Worm (Caenorhabditis elegans) whole organism, young adult: ENCODE measurements around the gene srv-30.

Experiments
- B0261.1 ChIP-seq: sonication (generic microtip); optimal IDR thresholded peaks from 2 replicates; lab custom pipeline; 2016; ENCODE audit warnings: mild to moderate bottlenecking, missing genetic modification characterization, moderate library complexity, missing compliant biosample characterization
- D2030.7 ChIP-seq: fragments of 200-800 bp; sonication (Bioruptor generic); IDR thresholded peaks from 2 replicates; pipeline ENCODE4 v1.3.6; 2022; ENCODE audit warnings: missing genetic modification reagents, missing genetic modification characterization, missing compliant biosample characterization
- F10E7.11 ChIP-seq: sonication (generic microtip); optimal IDR thresholded peaks from 2 replicates; lab custom pipeline; 2017; ENCODE audit warnings: mild to moderate bottlenecking, missing genetic modification characterization, moderate library complexity, missing compliant biosample characterization
- F23B12.7 ChIP-seq: sonication (generic microtip); optimal IDR thresholded peaks from 2 replicates; lab custom pipeline; 2017; ENCODE audit warnings: missing genetic modification characterization, mild to moderate bottlenecking, missing compliant biosample characterization, antibody characterized with exemption, moderate library complexity; ENCODE audit not compliant: insufficient read depth
- F49E8.2 ChIP-seq: sonication (generic microtip); optimal IDR thresholded peaks from 3 replicates; lab custom pipeline; 2017; ENCODE audit warnings: missing genetic modification characterization, mild to moderate bottlenecking, missing compliant biosample characterization, antibody characterized with exemption, moderate library complexity; ENCODE audit not compliant: insufficient read depth
- F57C9.4 ChIP-seq: sonication (generic microtip); optimal IDR thresholded peaks from 2 replicates; lab custom pipeline; 2017; ENCODE audit warnings: mild to moderate bottlenecking, missing genetic modification characterization, missing compliant biosample characterization
- T26A5.8 ChIP-seq: sonication (generic microtip); optimal IDR thresholded peaks from 2 replicates; lab custom pipeline; 2016; ENCODE audit warnings: missing genetic modification characterization, missing compliant biosample characterization
- Y53G8AR.9 ChIP-seq: fragments of 200-800 bp; sonication (Bioruptor generic); conservative IDR thresholded peaks from 2 replicates; pipeline ENCODE4 v1.3.6; 2022; ENCODE audit warnings: missing genetic modification reagents, missing genetic modification characterization, missing compliant biosample characterization
- Y56A3A.18 ChIP-seq: fragments of 200-800 bp; sonication (Bioruptor generic); IDR thresholded peaks from 2 replicates; pipeline ENCODE4 v1.3.6; 2022; ENCODE audit warnings: missing genetic modification reagents, missing genetic modification characterization, missing compliant biosample characterization
- ama-1 ChIP-seq, 3 experiments: fragments of 150-350 bp in 1 of 3; sonication (generic microtip) in 2 of 3; optimal IDR thresholded peaks; 2 replicates each; lab custom pipeline; 2014 to 2018; ENCODE audit warnings: missing biosample characterization in 2 of 3, missing genetic modification characterization in 2 of 3, missing genetic modification reagents in 2 of 3
- aptf-2 ChIP-seq: fragments of 200-800 bp; sonication (Bioruptor generic); conservative IDR thresholded peaks from 2 replicates; pipeline ENCODE4 v1.3.6; 2022; ENCODE audit warnings: missing genetic modification reagents, missing genetic modification characterization, missing compliant biosample characterization
- attf-5 ChIP-seq: fragments of 200-800 bp; sonication (Bioruptor generic); optimal IDR thresholded peaks from 2 replicates; lab custom pipeline; 2018; ENCODE audit warnings: mild to moderate bottlenecking, missing genetic modification characterization, missing compliant biosample characterization
- bed-2 ChIP-seq: fragments of 200-800 bp; sonication (Bioruptor generic); IDR thresholded peaks from 2 replicates; pipeline ENCODE4 v1.3.6; 2022; ENCODE audit warnings: missing genetic modification reagents, missing genetic modification characterization, missing compliant biosample characterization
- cebp-2 ChIP-seq: fragments of 200-800 bp; sonication (Bioruptor generic); IDR thresholded peaks from 2 replicates; pipeline ENCODE4 v1.3.6; 2022; ENCODE audit warnings: missing genetic modification characterization, missing compliant biosample characterization
- ceh-79 ChIP-seq: sonication (generic microtip); optimal IDR thresholded peaks from 2 replicates; lab custom pipeline; 2017; ENCODE audit warnings: mild to moderate bottlenecking, missing genetic modification characterization, missing compliant biosample characterization
- ceh-91 ChIP-seq: fragments of 200-800 bp; sonication (Bioruptor generic); IDR thresholded peaks from 2 replicates; pipeline ENCODE4 v1.3.6; 2022; ENCODE audit warnings: missing genetic modification reagents, missing genetic modification characterization, missing compliant biosample characterization
- chd-7 ChIP-seq: sonication (generic microtip); optimal IDR thresholded peaks from 2 replicates; lab custom pipeline; 2016; ENCODE audit warnings: mild to moderate bottlenecking, missing genetic modification characterization, moderate library complexity, missing compliant biosample characterization
- efl-1 ChIP-seq: fragments of 150-350 bp; optimal IDR thresholded peaks from 2 replicates; lab custom pipeline; 2014; ENCODE audit warnings: missing biosample characterization, missing genetic modification reagents, missing genetic modification characterization
- egrh-3 ChIP-seq: fragments of 200-800 bp; sonication (Bioruptor generic); IDR thresholded peaks from 2 replicates; pipeline ENCODE4 v1.3.6; 2022; ENCODE audit warnings: missing genetic modification reagents, missing genetic modification characterization, missing compliant biosample characterization
- hsf-1 ChIP-seq: fragments of 200-800 bp; sonication (Bioruptor generic); IDR thresholded peaks from 2 replicates; pipeline ENCODE4 v1.3.6; 2022; ENCODE audit warnings: missing genetic modification reagents, missing genetic modification characterization, missing compliant biosample characterization
- lag-1 ChIP-seq: fragments of 200-800 bp; sonication (Bioruptor generic); IDR thresholded peaks from 2 replicates; pipeline ENCODE4 v1.3.6; 2022; ENCODE audit warnings: missing genetic modification reagents, missing genetic modification characterization, missing compliant biosample characterization
- lin-26 ChIP-seq: fragments of 200-800 bp; sonication (Bioruptor generic); IDR thresholded peaks from 2 replicates; pipeline ENCODE4 v1.3.6; 2022; ENCODE audit warnings: missing genetic modification reagents, missing genetic modification characterization, missing compliant biosample characterization
- madf-10 ChIP-seq: sonication (generic microtip); optimal IDR thresholded peaks from 2 replicates; lab custom pipeline; 2016; ENCODE audit warnings: mild to moderate bottlenecking, missing genetic modification characterization, missing compliant biosample characterization
- madf-6 ChIP-seq: fragments of 200-800 bp; sonication (Bioruptor generic); IDR thresholded peaks from 2 replicates; pipeline ENCODE4 v1.3.6; 2022; ENCODE audit warnings: missing genetic modification reagents, missing genetic modification characterization, missing compliant biosample characterization
- nfya-2 ChIP-seq: fragments of 200-800 bp; sonication (Bioruptor generic); IDR thresholded peaks from 2 replicates; pipeline ENCODE4 v1.3.6; 2022; ENCODE audit warnings: missing genetic modification reagents, missing genetic modification characterization, missing compliant biosample characterization
- nhr-80 ChIP-seq: sonication (generic microtip); optimal IDR thresholded peaks from 2 replicates; lab custom pipeline; 2016; ENCODE audit warnings: missing genetic modification characterization, missing compliant biosample characterization
- rec-8 ChIP-seq, 2 experiments: sonication (generic microtip); optimal IDR thresholded peaks; 2 replicates each; lab custom pipeline; 2016; ENCODE audit warnings: mild to moderate bottlenecking in 2 of 2, missing genetic modification characterization in 2 of 2, missing genetic modification reagents in 2 of 2, missing genotype in 2 of 2, missing biosample characterization in 1 of 2, missing compliant biosample characterization in 1 of 2, moderate library complexity in 1 of 2
- snpc-4 ChIP-seq, 5 experiments: fragments of 150-350 bp in 1 of 5; sonication (generic microtip) in 4 of 5; optimal IDR thresholded peaks; 2 replicates each; lab custom pipeline; 2014 to 2018; ENCODE audit warnings: missing genetic modification characterization in 5 of 5, missing biosample characterization in 3 of 5, antibody characterized with exemption in 2 of 5, mild to moderate bottlenecking in 2 of 5, missing compliant biosample characterization in 2 of 5, missing genotype in 2 of 5, moderate library complexity in 2 of 5, missing genetic modification reagents in 1 of 5
- ztf-22 ChIP-seq: fragments of 200-800 bp; sonication (Bioruptor generic); optimal IDR thresholded peaks from 2 replicates; lab custom pipeline; 2018; ENCODE audit warnings: mild to moderate bottlenecking, missing genetic modification characterization, moderate library complexity, missing compliant biosample characterization
- ztf-26 ChIP-seq: sonication (generic microtip); optimal IDR thresholded peaks from 2 replicates; lab custom pipeline; 2017; ENCODE audit warnings: missing genetic modification characterization, missing compliant biosample characterization
- ztf-28 ChIP-seq: fragments of 200-800 bp; sonication (Bioruptor generic); IDR thresholded peaks from 2 replicates; pipeline ENCODE4 v1.3.6; 2022; ENCODE audit warnings: missing genetic modification reagents, missing genetic modification characterization, missing compliant biosample characterization

srv-30 gene

DNA sequence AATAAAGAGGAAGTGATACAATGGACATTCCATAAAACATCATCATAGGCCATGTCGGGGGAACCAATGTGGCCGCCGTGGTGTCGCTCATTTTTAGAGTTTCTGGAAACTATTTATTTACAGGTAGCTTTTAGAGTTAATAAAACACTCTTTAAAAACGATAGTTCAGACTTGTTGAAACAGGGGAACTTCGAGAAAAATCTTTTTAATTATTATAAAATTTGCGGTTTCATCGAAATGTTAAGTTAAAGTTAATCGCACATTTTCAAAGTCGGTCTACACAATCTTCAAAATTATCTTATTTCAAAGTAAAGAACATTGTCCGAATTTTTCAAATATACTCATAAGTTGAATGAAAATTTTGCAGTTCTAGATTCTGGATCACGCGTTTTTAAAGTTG, 15.0 kb upstream of the srv-30 start, which contains the start of gene ops-1:
Gene ops-1, minus strand, starts transcription at position 101 of the 400 bp plus-strand sequence.
- TF ChIP-seq attf-5 (GFP tag; lab: Kevin White, UChicago), result no peak
- TF ChIP-seq egrh-3 (GFP tag; lab: Robert Waterston, UW), result no peak
- TF ChIP-seq efl-1 (GFP tag; lab: Kevin White, UChicago), result no peak
- no peak for TF ChIP-seq F57C9.4
- no peak for TF ChIP-seq Y56A3A.18 (GFP tag; lab: Robert Waterston, UW)
- no peak for TF ChIP-seq ceh-79 (tag; lab: Kevin White, UChicago)
- no peak for TF ChIP-seq lag-1 (GFP tag; lab: Robert Waterston, UW)
- TF ChIP-seq snpc-4 (GFP tag; optimal IDR thresholded peaks at IDR 0.05; lab: Kevin White, UChicago), result no peak
- TF ChIP-seq snpc-4 (tag; optimal IDR thresholded peaks at IDR 0.05; lab: Kevin White, UChicago), result no peak
- TF ChIP-seq rec-8 (tag; optimal IDR thresholded peaks at IDR 0.05; lab: Kevin White, UChicago), result no peak
- no peak for TF ChIP-seq chd-7 (tag; lab: Kevin White, UChicago)
- TF ChIP-seq F10E7.11 (tag; lab: Kevin White, UChicago), result no peak
- TF ChIP-seq cebp-2 (GFP tag; lab: Robert Waterston, UW), result no peak

DNA sequence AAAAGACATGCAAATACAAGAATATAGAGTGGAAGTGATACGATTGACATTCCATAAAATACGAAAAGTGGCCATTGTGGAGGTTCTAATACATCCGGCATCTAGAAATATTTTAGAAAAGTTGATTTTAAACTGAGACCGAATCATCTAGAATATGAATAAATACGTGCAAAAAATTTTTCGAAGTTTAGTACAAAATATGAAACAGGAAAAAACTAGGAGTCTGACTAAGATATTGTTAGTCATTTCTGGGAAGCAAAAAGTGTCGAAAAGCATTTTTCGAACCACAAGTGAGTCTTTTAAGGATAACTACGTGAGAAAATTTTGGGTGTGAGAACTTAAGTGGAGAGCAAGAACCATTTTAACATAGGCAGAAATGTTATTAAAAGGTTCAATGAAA, 12.9 kb upstream of the srv-30 start, which contains the start of gene srv-32:
Gene srv-32, minus strand, starts transcription at position 101 of the 400 bp plus-strand sequence.
- TF ChIP-seq ztf-26 (tag; lab: Kevin White, UChicago), result no peak
- no peak for TF ChIP-seq B0261.1
- no peak for TF ChIP-seq F49E8.2 (tag; lab: Kevin White, UChicago)
- TF ChIP-seq D2030.7 (GFP tag; lab: Robert Waterston, UW), result no peak
- no peak for TF ChIP-seq lin-26
- TF ChIP-seq Y53G8AR.9 (GFP tag; lab: Robert Waterston, UW), result no peak
- TF ChIP-seq ztf-22 (GFP tag; lab: Kevin White, UChicago), result no peak
- no peak for TF ChIP-seq F23B12.7 (tag; lab: Kevin White, UChicago)
- TF ChIP-seq ama-1 (optimal IDR thresholded peaks at IDR 0.05; lab: Kevin White, UChicago), result no peak
- TF ChIP-seq ama-1 (GFP tag; optimal IDR thresholded peaks at IDR 0.05; lab: Kevin White, UChicago), result no peak
- no peak for TF ChIP-seq nfya-2 (GFP tag; lab: Robert Waterston, UW)
- no peak for TF ChIP-seq bed-2
- no peak for TF ChIP-seq ceh-91 (GFP tag; lab: Robert Waterston, UW)
- no peak for TF ChIP-seq ztf-28
- no peak for TF ChIP-seq F57C9.4
- TF ChIP-seq madf-6 (GFP tag; lab: Robert Waterston, UW), result no peak
- TF ChIP-seq aptf-2, result no peak
- no peak for TF ChIP-seq hsf-1 (GFP tag; lab: Robert Waterston, UW)

DNA sequence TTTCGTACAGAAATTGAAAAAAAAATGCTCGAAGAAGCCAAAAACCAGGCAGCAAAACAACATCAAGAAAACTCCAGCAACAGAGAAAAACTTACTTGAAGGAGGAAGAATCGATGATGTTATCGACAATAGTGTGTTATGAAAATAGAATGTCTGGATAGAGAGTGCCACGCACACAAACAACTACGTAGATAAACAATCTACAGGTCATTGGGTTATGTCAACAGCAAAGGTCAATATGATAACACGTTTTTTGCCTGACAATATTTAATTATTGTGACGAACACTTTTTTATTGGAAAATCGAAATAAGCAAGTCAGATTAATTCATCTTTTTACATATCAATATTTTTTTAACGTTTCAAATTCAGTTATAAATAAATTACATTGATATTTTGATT, 10.1 kb upstream of the srv-30 start, which contains the start of gene sams-5:
Gene sams-5, minus strand, starts transcription at position 131 of the 400 bp plus-strand sequence.
- TF ChIP-seq T26A5.8 (tag; lab: Kevin White, UChicago), result no peak
- TF ChIP-seq madf-10, result no peak

DNA sequence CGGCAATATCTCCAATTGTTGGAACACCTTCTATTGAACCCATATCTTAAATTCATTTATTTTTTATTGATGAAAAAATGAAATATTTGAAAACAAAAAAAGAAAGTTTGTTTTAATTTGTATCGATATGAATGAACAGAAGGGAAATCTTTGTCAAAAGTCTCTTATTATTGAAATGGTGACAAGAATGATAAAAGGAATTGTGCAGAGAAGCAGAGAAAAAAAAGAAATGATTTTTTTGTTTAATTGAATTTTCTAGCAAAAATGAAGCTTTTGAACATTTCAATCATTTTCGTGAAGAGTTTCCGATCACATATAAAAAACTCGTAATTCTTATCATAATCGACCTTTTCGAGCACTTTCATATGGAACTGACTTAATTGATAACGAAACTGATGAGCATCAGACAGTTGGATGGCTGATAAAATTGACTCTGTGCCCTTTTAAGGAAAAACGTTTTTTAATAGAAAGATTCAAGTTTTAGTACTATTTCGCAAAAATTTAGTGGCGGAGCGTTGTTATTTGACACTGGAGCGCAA, 6.5 kb upstream of the srv-30 start, which contains the start of the genes aat-4 and T13A10.1:
Gene aat-4, minus strand, starts transcription at position 51 of the 539 bp plus-strand sequence.
Gene T13A10.1, plus strand, starts transcription at position 411 of the 539 bp plus-strand sequence.
- TF ChIP-seq nhr-80 (tag; lab: Kevin White, UChicago) (peak; percentile 89), T26A5.8 (tag; lab: Kevin White, UChicago) (no peak)
